Fruit fly (Drosophila melanogaster): ENCODE results near the gene CG6980.

Gene CG6980

dm6 chr3R:24813637-24814301 lies 6.3 kb downstream of the CG6980 start, which contains the start of the genes lili and CG34150 (continued):
- peak; percentile 78 for TF ChIP-seq chn (GFP tag; optimal IDR thresholded peaks at IDR 0.05)
- no peak for TF ChIP-seq Eip74EF (GFP tag; optimal IDR thresholded peaks at IDR 0.05)
- no peak for TF ChIP-seq fd102C (GFP tag; optimal IDR thresholded peaks at IDR 0.05)
- no peak for TF ChIP-seq CG3065 (GFP tag; optimal IDR thresholded peaks at IDR 0.05)
- TF ChIP-seq pb (GFP tag; optimal IDR thresholded peaks at IDR 0.05), result no peak
- peak; percentile 65 for TF ChIP-seq sd (tag; optimal IDR thresholded peaks at IDR 0.05)
- TF ChIP-seq pita (GFP tag; optimal IDR thresholded peaks at IDR 0.05), result no peak
- no peak for TF ChIP-seq chinmo (GFP tag; IDR thresholded peaks at IDR 0.05; ENCODE audit: partially characterized antibody)
- no peak for TF ChIP-seq nau (GFP tag; optimal IDR thresholded peaks at IDR 0.05)
- peak; percentile 78 for TF ChIP-seq Rfx (GFP tag; IDR thresholded peaks at IDR 0.05)
- TF ChIP-seq CG4730 (GFP tag; IDR thresholded peaks at IDR 0.05), result peak; percentile 60
- no peak for TF ChIP-seq corto (GFP tag; optimal IDR thresholded peaks at IDR 0.05)
- TF ChIP-seq Sin3A (optimal IDR thresholded peaks at IDR 0.05), result peak; percentile 43
- TF ChIP-seq ac (GFP tag; optimal IDR thresholded peaks at IDR 0.05), result no peak
- no peak for TF ChIP-seq CG16779 (GFP tag; IDR thresholded peaks at IDR 0.05)
- TF ChIP-seq CG17802 (tag; optimal IDR thresholded peaks at IDR 0.05), result no peak
- peak; percentile 91 for TF ChIP-seq CG2120 (GFP tag; optimal IDR thresholded peaks at IDR 0.05)
- TF ChIP-seq luna (GFP tag; optimal IDR thresholded peaks at IDR 0.05), result peak; percentile 47
- TF ChIP-seq seq (GFP tag; IDR thresholded peaks at IDR 0.05), result peak; percentile 37; the same call in 1 of the 2 replicates
- peak; percentile 50; the same call in 1 of the 2 replicates for TF ChIP-seq Nf-YA (GFP tag; IDR thresholded peaks at IDR 0.05)
- TF ChIP-seq D19A (tag; optimal IDR thresholded peaks at IDR 0.05), result no peak
- TF ChIP-seq Ets97D (GFP tag; optimal IDR thresholded peaks at IDR 0.05), result peak; percentile 76
- TF ChIP-seq CG2116 (GFP tag; optimal IDR thresholded peaks at IDR 0.05), result peak; percentile 89
- peak; percentile 72 for TF ChIP-seq CG6272 (GFP tag; IDR thresholded peaks at IDR 0.05)
- TF ChIP-seq CG18262 (tag; optimal IDR thresholded peaks at IDR 0.05), result peak; percentile 67
- peak; percentile 44 for TF ChIP-seq Adf1 (GFP tag; IDR thresholded peaks at IDR 0.05)
- TF ChIP-seq dm (GFP tag; optimal IDR thresholded peaks at IDR 0.05), result peak; percentile 30
- TF ChIP-seq abd-A (tag; optimal IDR thresholded peaks at IDR 0.05), result no peak
- TF ChIP-seq CG18476 (GFP tag; optimal IDR thresholded peaks at IDR 0.05), result peak; percentile 57
- TF ChIP-seq pum (GFP tag; optimal IDR thresholded peaks at IDR 0.05), result peak; percentile 61
- no peak for TF ChIP-seq Dip2 (GFP tag; IDR thresholded peaks at IDR 0.05)
- TF ChIP-seq CG18619 (GFP tag; optimal IDR thresholded peaks at IDR 0.05), result peak; percentile 42
- no peak for TF ChIP-seq CG4707 (GFP tag; optimal IDR thresholded peaks at IDR 0.05)
- TF ChIP-seq eyg (GFP tag; optimal IDR thresholded peaks at IDR 0.05), result no peak
- peak; percentile 67 for TF ChIP-seq Camta (GFP tag; optimal IDR thresholded peaks at IDR 0.05)
- TF ChIP-seq cg (GFP tag; optimal IDR thresholded peaks at IDR 0.05), result no peak
- TF ChIP-seq Hr51 (GFP tag; optimal IDR thresholded peaks at IDR 0.05), result peak; percentile 64 to 75
- TF ChIP-seq Oaz (GFP tag; IDR thresholded peaks at IDR 0.05), result 0 out of 2 replicates have a peak, but pooled peaks have one; percentile 55
- no peak for TF ChIP-seq Gsc (GFP tag; IDR thresholded peaks at IDR 0.05)
- peak; percentile 64 for TF ChIP-seq zfh2 (GFP tag; optimal IDR thresholded peaks at IDR 0.05)
- peak; percentile 89 for TF ChIP-seq CG3847 (GFP tag; IDR thresholded peaks at IDR 0.05)
- peak; percentile 51 for TF ChIP-seq ewg (GFP tag; optimal IDR thresholded peaks at IDR 0.05)
- peak; percentile 65 for TF ChIP-seq Ssrp (tag; optimal IDR thresholded peaks at IDR 0.05)
- no peak for TF ChIP-seq rib (GFP tag; IDR thresholded peaks at IDR 0.05)
- peak; percentile 22 for TF ChIP-seq zf30C (GFP tag; optimal IDR thresholded peaks at IDR 0.05)
- peak; percentile 69 for TF ChIP-seq NfI (GFP tag; optimal IDR thresholded peaks at IDR 0.05)
- peak; percentile 95 for TF ChIP-seq CG9437 (GFP tag; optimal IDR thresholded peaks at IDR 0.05)
- TF ChIP-seq yki (optimal IDR thresholded peaks at IDR 0.05), result no peak
- TF ChIP-seq CG8924 (tag; optimal IDR thresholded peaks at IDR 0.05), result peak; percentile 75
- peak; percentile 69 for TF ChIP-seq dmrt11E (tag; optimal IDR thresholded peaks at IDR 0.05)

Data from whole organism, embryonic.